Worm (Caenorhabditis elegans) whole organism, L3 larva: ENCODE results near the gene F47B8.18.

ENCODE experiments used
- aly-2 ChIP-seq: fragments of 150-350 bp; optimal IDR thresholded peaks from 2 replicates; lab custom pipeline; 2014; ENCODE audit warnings: missing biosample characterization, missing genetic modification characterization
- ama-1 ChIP-seq: fragments of 150-350 bp; optimal IDR thresholded peaks from 2 replicates; lab custom pipeline; 2018
- ceh-82 ChIP-seq: fragments of 150-350 bp; optimal IDR thresholded peaks from 2 replicates; lab custom pipeline; 2014; ENCODE audit warnings: missing biosample characterization, missing genetic modification characterization
- fkh-10 ChIP-seq: sonication (generic microtip); optimal IDR thresholded peaks from 2 replicates; lab custom pipeline; 2017; ENCODE audit warnings: missing biosample characterization, missing genetic modification reagents, missing genetic modification characterization
- lin-39 ChIP-seq: fragments of 150-350 bp; optimal IDR thresholded peaks from 2 replicates; lab custom pipeline; 2018; ENCODE audit warnings: missing biosample characterization, missing genetic modification reagents, missing genetic modification characterization
- unc-62 ChIP-seq: fragments of 150-350 bp; sonication (generic microtip); optimal IDR thresholded peaks from 4 replicates; lab custom pipeline; 2014; ENCODE audit warnings: missing biosample characterization, missing genetic modification reagents, missing genetic modification characterization

DNA sequence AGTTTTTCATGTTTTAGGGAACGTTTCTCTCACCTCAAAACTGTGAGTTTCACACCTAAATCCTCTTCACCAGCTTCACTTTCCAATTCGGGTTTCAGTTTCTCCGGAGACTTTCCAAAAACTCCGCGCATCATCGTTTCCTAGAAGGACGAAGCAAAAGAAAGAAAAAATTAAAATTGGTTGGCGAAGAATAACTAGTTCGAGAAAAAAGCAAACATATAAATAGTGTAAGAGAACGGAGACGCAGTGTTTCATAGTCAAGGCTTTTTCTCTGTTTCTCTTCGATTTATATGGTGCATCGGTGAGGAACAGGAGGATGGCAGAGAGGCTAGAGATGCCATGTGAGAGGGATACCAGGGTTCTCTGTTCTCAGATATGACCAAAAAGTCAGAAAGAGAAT is 2.5 kb downstream of the F47B8.18 start, which contains the start of gene F47B8.3:
- TF ChIP-seq ceh-82 (no peak), lin-39 (tag; lab: Kevin White, UChicago) (no peak), aly-2 (tag; lab: Kevin White, UChicago) (no peak), fkh-10 (GFP tag; lab: Kevin White, UChicago) (no peak), ama-1 (peak; percentile 5), unc-62 (GFP tag; lab: Kevin White, UChicago) (no peak)
